Fruit fly (Drosophila melanogaster): ENCODE results near the gene RluA-1.

The RluA-1 gene

dm6 chr2L:10422643-10423606 is 51.2 kb downstream of the RluA-1 start, which contains the start of the genes pie and Wdfy2:
Gene pie, minus strand, starts transcription at chr2L:10422780.
Gene Wdfy2, plus strand, starts transcription at chr2L:10423291.
- no peak for TF ChIP-seq CG17801 (GFP tag; optimal IDR thresholded peaks at IDR 0.05; ENCODE audit: partially characterized antibody)

- TF ChIP-seq CG17801 (GFP tag; optimal IDR thresholded peaks at IDR 0.05; ENCODE audit: partially characterized antibody): no peak
These were observed 55.2 kb downstream of the RluA-1 start, which contains the start of gene RfC3 for dm6 chr2L:10418981-10419380. Gene RfC3, plus strand, starts transcription at chr2L:10419190.

Measured in ovary, adult (tissue).